Fruit fly (Drosophila melanogaster) S2 (cell line): Measurements from ENCODE around the gene Fign.

Experiments used
- CG8478 ChIP-seq: fragments of >200 bp; optimal IDR thresholded peaks from 2 replicates; lab custom pipeline; 2018
- CTCF ChIP-seq, 2 experiments: fragments of >200 bp; optimal IDR thresholded peaks; 2 replicates each; lab custom pipeline; 2018

DNA sequence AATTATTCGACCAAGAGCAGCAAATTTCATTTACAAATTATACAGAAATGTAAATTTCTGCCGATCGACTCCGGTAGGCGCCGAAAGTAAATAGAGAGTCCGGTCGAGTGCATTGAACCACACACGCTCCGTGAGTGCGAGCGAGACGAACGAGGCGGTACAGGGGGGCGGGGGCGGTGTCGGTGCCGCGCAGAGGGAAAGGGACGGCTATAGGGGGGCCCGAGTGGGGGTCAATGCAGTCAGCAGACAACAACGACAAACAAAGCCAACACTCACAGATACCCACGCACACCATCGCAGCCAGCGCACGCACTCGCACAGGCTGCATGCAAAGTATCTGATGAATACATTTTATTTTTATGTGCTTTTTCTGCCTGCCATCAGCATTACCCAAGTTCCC lies 19.7 kb upstream of the Fign start:
- no peak for TF ChIP-seq CG8478 (lab: Kevin White, UChicago)
- TF ChIP-seq CTCF (optimal IDR thresholded peaks at IDR 0.05; lab: Kevin White, UChicago): no peak
